Fruit fly (Drosophila melanogaster): Measurements from ENCODE around the gene sov.

The sov gene

dm6 chrX:6739936-6740668, 16.0 kb upstream of the sov start, which contains the start of gene CG3168:
Gene CG3168, minus strand, starts transcription at chrX:6739986.
- no peak for TF ChIP-seq CG32121 (GFP tag; IDR thresholded peaks at IDR 0.05)
- no peak for TF ChIP-seq Snoo (tag; optimal IDR thresholded peaks at IDR 0.05)
- no peak for TF ChIP-seq CG17806 (tag; optimal IDR thresholded peaks at IDR 0.05)
- TF ChIP-seq CG14655 (GFP tag; optimal IDR thresholded peaks at IDR 0.05) = no peak
- no peak for TF ChIP-seq Pif1B (GFP tag; optimal IDR thresholded peaks at IDR 0.05)
- no peak for TF ChIP-seq CG12605 (GFP tag; IDR thresholded peaks at IDR 0.05)
- no peak for TF ChIP-seq CG8301 (tag; optimal IDR thresholded peaks at IDR 0.05)
- no peak for TF ChIP-seq D1 (tag; optimal IDR thresholded peaks at IDR 0.05)
- TF ChIP-seq CG4496 (GFP tag; IDR thresholded peaks at IDR 0.05) = no peak
- no peak for TF ChIP-seq Ets98B (GFP tag; IDR thresholded peaks at IDR 0.05)

DNA sequence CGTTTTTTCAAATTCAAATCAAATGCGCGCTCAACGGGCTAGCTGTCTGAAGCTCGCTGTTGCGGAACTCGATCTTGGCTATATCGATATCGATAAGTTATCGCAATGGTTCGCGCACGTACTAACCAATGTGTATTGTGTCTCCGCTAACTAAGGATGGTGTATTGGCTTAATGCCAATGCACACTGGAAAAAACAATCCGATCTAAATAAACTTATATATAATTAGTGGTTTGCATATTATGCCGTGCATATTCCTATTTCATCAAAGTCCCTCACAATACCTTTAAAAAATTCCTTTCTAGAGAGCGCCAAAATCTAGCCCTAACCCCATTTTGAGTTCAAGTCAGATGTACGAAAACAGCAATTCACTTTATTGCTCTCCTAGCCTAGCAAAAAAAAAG, 14.9 kb upstream of the sov start:
- TF ChIP-seq CG34367 (tag; optimal IDR thresholded peaks at IDR 0.05) = no peak
- TF ChIP-seq Snoo (tag; optimal IDR thresholded peaks at IDR 0.05) = peak; percentile 42
- TF ChIP-seq CG14655 (GFP tag; optimal IDR thresholded peaks at IDR 0.05) = peak; percentile 33
- no peak for TF ChIP-seq EcR (GFP tag; optimal IDR thresholded peaks at IDR 0.05)
- no peak for TF ChIP-seq Pif1B (GFP tag; optimal IDR thresholded peaks at IDR 0.05)
- TF ChIP-seq Pif1A (GFP tag; optimal IDR thresholded peaks at IDR 0.05) = peak; percentile 58
- 0 out of 3 replicates have a peak, but pooled peaks have one; percentile 44 for TF ChIP-seq fd96Ca (GFP tag; IDR thresholded peaks at IDR 0.05)
- TF ChIP-seq CG13204 (GFP tag; optimal IDR thresholded peaks at IDR 0.05) = no peak
- no peak for TF ChIP-seq D1 (tag; optimal IDR thresholded peaks at IDR 0.05)
- TF ChIP-seq CG12605 (GFP tag; IDR thresholded peaks at IDR 0.05) = peak; percentile 58; the same call in 1 of the 2 replicates
- peak; percentile 16 for TF ChIP-seq CG15710 (tag; optimal IDR thresholded peaks at IDR 0.05)
- TF ChIP-seq Ets98B (GFP tag; IDR thresholded peaks at IDR 0.05) = peak; percentile 74
- peak; percentile 21 for TF ChIP-seq CG8301 (tag; optimal IDR thresholded peaks at IDR 0.05)
- peak; percentile 79 for TF ChIP-seq CG4496 (GFP tag; IDR thresholded peaks at IDR 0.05)
- TF ChIP-seq rn (GFP tag; IDR thresholded peaks at IDR 0.05) = 0 out of 2 replicates have a peak, but pooled peaks have one; percentile 22
- peak; percentile 37 for TF ChIP-seq CG17806 (tag; optimal IDR thresholded peaks at IDR 0.05)
- peak; percentile 1 for TF ChIP-seq CG8159 (tag; optimal IDR thresholded peaks at IDR 0.05)
- peak; percentile 56; the same call in 1 of the 2 replicates for TF ChIP-seq CG32121 (GFP tag; IDR thresholded peaks at IDR 0.05)

dm6 chrX:6743192-6743591, 12.9 kb upstream of the sov start:
- TF ChIP-seq CG15710 (tag; optimal IDR thresholded peaks at IDR 0.05) (peak; percentile 13), CG34367 (tag; optimal IDR thresholded peaks at IDR 0.05) (no peak), Snoo (tag; optimal IDR thresholded peaks at IDR 0.05) (no peak), CG9948 (tag; optimal IDR thresholded peaks at IDR 0.05) (no peak), gl (tag; optimal IDR thresholded peaks at IDR 0.05) (no peak), Pif1B (GFP tag; optimal IDR thresholded peaks at IDR 0.05) (no peak), CG14655 (GFP tag; optimal IDR thresholded peaks at IDR 0.05) (no peak), CG8301 (tag; optimal IDR thresholded peaks at IDR 0.05) (no peak), D1 (tag; optimal IDR thresholded peaks at IDR 0.05) (no peak), EcR (GFP tag; optimal IDR thresholded peaks at IDR 0.05) (no peak), CG10348 (GFP tag; IDR thresholded peaks at IDR 0.05) (no peak), Pif1A (GFP tag; optimal IDR thresholded peaks at IDR 0.05) (peak; percentile 0), CG8159 (tag; optimal IDR thresholded peaks at IDR 0.05) (no peak), rn (GFP tag; IDR thresholded peaks at IDR 0.05) (no peak), CG4496 (GFP tag; IDR thresholded peaks at IDR 0.05) (no peak), Ets98B (GFP tag; IDR thresholded peaks at IDR 0.05) (0 out of 2 replicates have a peak, but pooled peaks have one; percentile 9), CG32121 (GFP tag; IDR thresholded peaks at IDR 0.05) (peak; percentile 42; the same call in 1 of the 2 replicates), CG12605 (GFP tag; IDR thresholded peaks at IDR 0.05) (no peak), fd96Ca (GFP tag; IDR thresholded peaks at IDR 0.05) (no peak), CG13204 (GFP tag; optimal IDR thresholded peaks at IDR 0.05) (no peak), CG17806 (tag; optimal IDR thresholded peaks at IDR 0.05) (peak; percentile 15)

DNA sequence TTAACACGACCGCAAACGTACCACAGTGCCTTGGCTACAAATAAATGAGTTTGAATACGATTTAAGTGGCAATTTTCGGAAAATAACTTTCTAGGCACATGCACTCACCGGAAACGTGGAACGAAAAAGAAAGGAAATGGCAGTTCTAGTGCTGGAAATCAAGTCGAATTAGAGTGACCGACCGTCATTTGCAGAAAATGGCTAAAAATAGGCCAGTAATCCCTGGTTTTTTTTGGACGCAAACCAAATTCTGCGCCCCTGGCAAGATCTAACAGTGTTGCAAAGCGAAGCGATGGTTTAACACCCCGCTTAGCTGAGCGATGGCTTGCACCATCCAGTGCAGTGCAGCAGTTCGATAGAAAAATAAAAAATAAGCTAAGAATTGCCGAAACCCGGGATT, 12.0 kb upstream of the sov start, which contains the start of gene RpL17:
RpL17 (minus strand) TSS at position 151 of the 400 bp plus-strand sequence.
- TF ChIP-seq Snoo (tag; optimal IDR thresholded peaks at IDR 0.05) (peak; percentile 87), CG12605 (GFP tag; IDR thresholded peaks at IDR 0.05) (peak; percentile 64; the same call in 1 of the 2 replicates), CG13204 (GFP tag; optimal IDR thresholded peaks at IDR 0.05) (peak; percentile 70), D1 (tag; optimal IDR thresholded peaks at IDR 0.05) (no peak), CG14655 (GFP tag; optimal IDR thresholded peaks at IDR 0.05) (peak; percentile 40), CG10348 (GFP tag; IDR thresholded peaks at IDR 0.05) (no peak), EcR (GFP tag; optimal IDR thresholded peaks at IDR 0.05) (no peak), Ets98B (GFP tag; IDR thresholded peaks at IDR 0.05) (peak; percentile 69; the same call in 1 of the 2 replicates), CG4496 (GFP tag; IDR thresholded peaks at IDR 0.05) (peak; percentile 91), gl (tag; optimal IDR thresholded peaks at IDR 0.05) (peak; percentile 40), CG17806 (tag; optimal IDR thresholded peaks at IDR 0.05) (peak; percentile 10), CG32121 (GFP tag; IDR thresholded peaks at IDR 0.05) (peak; percentile 61; the same call in 1 of the 2 replicates), Pif1A (GFP tag; optimal IDR thresholded peaks at IDR 0.05) (peak; percentile 68), CG15710 (tag; optimal IDR thresholded peaks at IDR 0.05) (peak; percentile 42), fd96Ca (GFP tag; IDR thresholded peaks at IDR 0.05) (peak; percentile 71), CG8301 (tag; optimal IDR thresholded peaks at IDR 0.05) (peak; percentile 13), rn (GFP tag; IDR thresholded peaks at IDR 0.05) (no peak), Pif1B (GFP tag; optimal IDR thresholded peaks at IDR 0.05) (peak; percentile 72), CG34367 (tag; optimal IDR thresholded peaks at IDR 0.05) (peak; percentile 66), CG8159 (tag; optimal IDR thresholded peaks at IDR 0.05) (peak; percentile 38), CG9948 (tag; optimal IDR thresholded peaks at IDR 0.05) (peak; percentile 11)

dm6 chrX:6745547-6745946, 10.6 kb upstream of the sov start:
- TF ChIP-seq gl (tag; optimal IDR thresholded peaks at IDR 0.05) (no peak), Snoo (tag; optimal IDR thresholded peaks at IDR 0.05) (no peak), fd96Ca (GFP tag; IDR thresholded peaks at IDR 0.05) (peak; percentile 70), Pif1B (GFP tag; optimal IDR thresholded peaks at IDR 0.05) (peak; percentile 59), CG15710 (tag; optimal IDR thresholded peaks at IDR 0.05) (peak; percentile 46), EcR (GFP tag; optimal IDR thresholded peaks at IDR 0.05) (no peak), CG4496 (GFP tag; IDR thresholded peaks at IDR 0.05) (peak; percentile 79), rn (GFP tag; IDR thresholded peaks at IDR 0.05) (peak; percentile 41; the same call in 1 of the 2 replicates), Pif1A (GFP tag; optimal IDR thresholded peaks at IDR 0.05) (peak; percentile 47), CG12605 (GFP tag; IDR thresholded peaks at IDR 0.05) (peak; percentile 24; the same call in 1 of the 2 replicates), CG17806 (tag; optimal IDR thresholded peaks at IDR 0.05) (peak; percentile 67), D1 (tag; optimal IDR thresholded peaks at IDR 0.05) (no peak), CG8301 (tag; optimal IDR thresholded peaks at IDR 0.05) (peak; percentile 70), CG10348 (GFP tag; IDR thresholded peaks at IDR 0.05) (no peak), CG14655 (GFP tag; optimal IDR thresholded peaks at IDR 0.05) (peak; percentile 78), Ets98B (GFP tag; IDR thresholded peaks at IDR 0.05) (peak; percentile 70), CG13204 (GFP tag; optimal IDR thresholded peaks at IDR 0.05) (no peak), CG34367 (tag; optimal IDR thresholded peaks at IDR 0.05) (peak; percentile 62), CG8159 (tag; optimal IDR thresholded peaks at IDR 0.05) (peak; percentile 49), CG32121 (GFP tag; IDR thresholded peaks at IDR 0.05) (peak; percentile 17; the same call in 1 of the 2 replicates), CG9948 (tag; optimal IDR thresholded peaks at IDR 0.05) (peak; percentile 73)

Measured in whole organism, pupa.